Fruit fly (Drosophila melanogaster) whole organism, embryonic: ENCODE measurements around the gene CG7362.

Experiments
- Aef1 ChIP-seq: fragments of 200-800 bp; sonication (Bioruptor generic); IDR thresholded peaks from 3 replicates; pipeline ENCODE4 v1.3.6; 2022; ENCODE audit warnings: missing biosample characterization, missing genetic modification characterization
- CG10321 ChIP-seq: fragments of 200-800 bp; sonication (Bioruptor generic); IDR thresholded peaks from 2 replicates; pipeline ENCODE4 v1.3.6; 2022; ENCODE audit warnings: missing biosample characterization, missing genetic modification characterization
- CG11456 ChIP-seq: fragments of 200-800 bp; sonication (Bioruptor generic); IDR thresholded peaks from 3 replicates; pipeline ENCODE4 v1.3.6; 2022; ENCODE audit warnings: missing biosample characterization, missing genetic modification characterization
- CG13775 ChIP-seq: fragments of 200-800 bp; sonication (Bioruptor generic); optimal IDR thresholded peaks from 3 replicates; lab custom pipeline; 2017; ENCODE audit warnings: missing biosample characterization, mild to moderate bottlenecking, missing genetic modification characterization
- CG16863 ChIP-seq: fragments of 200-800 bp; sonication (Bioruptor generic); optimal IDR thresholded peaks from 3 replicates; lab custom pipeline; 2016; ENCODE audit warnings: missing biosample characterization, missing genetic modification characterization
- CG18599 ChIP-seq: fragments of 200-800 bp; sonication (Bioruptor generic); optimal IDR thresholded peaks from 3 replicates; lab custom pipeline; 2017; ENCODE audit warnings: missing biosample characterization, missing genetic modification characterization, mild to moderate bottlenecking, moderate library complexity, missing genetic modification reagents
- CG2116 ChIP-seq: fragments of 200-800 bp; sonication (Bioruptor generic); optimal IDR thresholded peaks from 3 replicates; lab custom pipeline; 2018; ENCODE audit warnings: missing biosample characterization, mild to moderate bottlenecking, missing genetic modification characterization
- CG2129 ChIP-seq: fragments of 200-800 bp; sonication (Bioruptor generic); IDR thresholded peaks from 2 replicates; pipeline ENCODE4 v1.3.6; 2022; ENCODE audit warnings: missing biosample characterization, missing genetic modification characterization; ENCODE audit not compliant: partially characterized antibody
- CG2875 ChIP-seq: fragments of 200-800 bp; sonication (Bioruptor generic); optimal IDR thresholded peaks from 2 replicates; lab custom pipeline; 2017; ENCODE audit warnings: missing biosample characterization, mild to moderate bottlenecking, missing genetic modification characterization, missing genetic modification reagents
- CG31224 ChIP-seq: fragments of 200-800 bp; sonication (Bioruptor generic); IDR thresholded peaks from 2 replicates; pipeline ENCODE4 v1.3.6; 2022; ENCODE audit warnings: missing biosample characterization, missing genetic modification characterization
- CG3726 ChIP-seq: fragments of 200-800 bp; sonication (Bioruptor generic); IDR thresholded peaks from 3 replicates; pipeline ENCODE4, ENCODE4 v1.3.6; 2022; ENCODE audit warnings: missing biosample characterization, missing genetic modification characterization
- CG3995 ChIP-seq: fragments of 200-800 bp; sonication (Bioruptor generic); optimal IDR thresholded peaks from 3 replicates; lab custom pipeline; 2016; ENCODE audit warnings: missing biosample characterization, missing genetic modification characterization
- CG42726 ChIP-seq: fragments of 200-800 bp; sonication (Bioruptor generic); IDR thresholded peaks from 2 replicates; pipeline ENCODE4 v1.3.6; 2022; ENCODE audit warnings: missing biosample characterization, missing genetic modification characterization; ENCODE audit not compliant: partially characterized antibody
- CG6254 ChIP-seq: fragments of 200-800 bp; sonication (Bioruptor generic); optimal IDR thresholded peaks from 3 replicates; lab custom pipeline; 2017; ENCODE audit warnings: mild to moderate bottlenecking, missing biosample characterization, missing genetic modification reagents, missing genetic modification characterization
- CG7745 ChIP-seq: fragments of 200-800 bp; sonication (Bioruptor generic); optimal IDR thresholded peaks from 2 replicates; lab custom pipeline; 2018; ENCODE audit warnings: missing biosample characterization, mild to moderate bottlenecking, missing genetic modification characterization, moderate library complexity
- CG8765 ChIP-seq: fragments of 200-800 bp; sonication (Bioruptor generic); IDR thresholded peaks from 2 replicates; pipeline ENCODE4 v1.3.6; 2022; ENCODE audit warnings: missing biosample characterization, missing genetic modification characterization
- CG9876 ChIP-seq: fragments of 200-800 bp; sonication (Bioruptor generic); optimal IDR thresholded peaks from 2 replicates; lab custom pipeline; 2016; ENCODE audit warnings: missing biosample characterization, missing genetic modification characterization
- D ChIP-seq, 2 experiments: fragments of 200-800 bp in 1 of 2; fragments of >200 bp in 1 of 2; sonication (Bioruptor generic) in 1 of 2; optimal IDR thresholded peaks; 2 replicates in 1 of 2; 3 replicates in 1 of 2; lab custom pipeline; 2017; ENCODE audit warnings: mild to moderate bottlenecking in 1 of 2, missing biosample characterization in 1 of 2, missing genetic modification characterization in 1 of 2, missing genetic modification reagents in 1 of 2
- Dip2 ChIP-seq: fragments of 200-800 bp; sonication (Bioruptor generic); IDR thresholded peaks from 2 replicates; pipeline ENCODE4 v1.3.6; 2022; ENCODE audit warnings: missing biosample characterization, missing genetic modification characterization
- Doc3 ChIP-seq: fragments of 200-800 bp; sonication (Bioruptor generic); IDR thresholded peaks from 3 replicates; pipeline ENCODE4 v1.3.6; 2022; ENCODE audit warnings: missing biosample characterization, missing genetic modification characterization; ENCODE audit not compliant: partially characterized antibody
- Dref ChIP-seq: fragments of 200-800 bp; sonication (Bioruptor generic); IDR thresholded peaks from 2 replicates; pipeline ENCODE4 v1.3.6; 2022; ENCODE audit warnings: missing biosample characterization, missing genetic modification characterization
- Drgx ChIP-seq: fragments of 200-800 bp; sonication (Bioruptor generic); IDR thresholded peaks from 2 replicates; pipeline ENCODE4 v1.3.6; 2022; ENCODE audit warnings: missing biosample characterization, missing genetic modification characterization
- Fer2 ChIP-seq: fragments of 200-800 bp; sonication (Bioruptor generic); optimal IDR thresholded peaks from 2 replicates; lab custom pipeline; 2018; ENCODE audit warnings: missing biosample characterization, mild to moderate bottlenecking, missing genetic modification characterization, moderate library complexity
- Hr51 ChIP-seq, 2 experiments: fragments of 200-800 bp; sonication (Bioruptor generic); optimal IDR thresholded peaks; 2 replicates in 1 of 2; 3 replicates in 1 of 2; lab custom pipeline; 2016 to 2018; ENCODE audit warnings: missing biosample characterization in 2 of 2, missing genetic modification characterization in 2 of 2, mild to moderate bottlenecking in 1 of 2, moderate library complexity in 1 of 2
- Max ChIP-seq: fragments of 200-800 bp; sonication (Bioruptor generic); optimal IDR thresholded peaks from 2 replicates; lab custom pipeline; 2016; ENCODE audit warnings: missing biosample characterization, mild to moderate bottlenecking, missing genetic modification characterization
- NfI ChIP-seq: fragments of 200-800 bp; sonication (Bioruptor generic); optimal IDR thresholded peaks from 3 replicates; lab custom pipeline; 2018; ENCODE audit warnings: missing biosample characterization, mild to moderate bottlenecking, missing genetic modification characterization, moderate library complexity
- Oli ChIP-seq: fragments of 200-800 bp; sonication (Bioruptor generic); optimal IDR thresholded peaks from 2 replicates; lab custom pipeline; 2018; ENCODE audit warnings: missing biosample characterization, mild to moderate bottlenecking, missing genetic modification characterization, moderate library complexity
- PHDP ChIP-seq: fragments of 200-800 bp; sonication (Bioruptor generic); optimal IDR thresholded peaks from 3 replicates; lab custom pipeline; 2018; ENCODE audit warnings: missing biosample characterization, mild to moderate bottlenecking, missing genetic modification characterization, moderate library complexity
- Sox102F ChIP-seq: fragments of 200-800 bp; sonication (Bioruptor generic); optimal IDR thresholded peaks from 2 replicates; lab custom pipeline; 2018; ENCODE audit warnings: missing biosample characterization, mild to moderate bottlenecking, missing genetic modification characterization, moderate library complexity
- Ssrp ChIP-seq: fragments of 200-800 bp; sonication (Bioruptor generic); optimal IDR thresholded peaks from 2 replicates; lab custom pipeline; 2018; ENCODE audit warnings: missing biosample characterization, mild to moderate bottlenecking, missing genetic modification characterization, moderate library complexity
- ara ChIP-seq: fragments of 200-800 bp; sonication (Bioruptor generic); IDR thresholded peaks from 2 replicates; pipeline ENCODE4 v1.3.6; 2022; ENCODE audit warnings: missing biosample characterization, missing genetic modification characterization
- ato ChIP-seq: fragments of 200-800 bp; sonication (Bioruptor generic); IDR thresholded peaks from 2 replicates; pipeline ENCODE4 v1.3.6; 2022; ENCODE audit warnings: missing biosample characterization, missing genetic modification characterization; ENCODE audit not compliant: partially characterized antibody
- cas ChIP-seq: fragments of 200-800 bp; sonication (Bioruptor generic); IDR thresholded peaks from 2 replicates; pipeline ENCODE4 v1.3.6; 2022; ENCODE audit warnings: missing biosample characterization, missing genetic modification characterization
- cg ChIP-seq: fragments of 200-800 bp; sonication (Bioruptor generic); optimal IDR thresholded peaks from 3 replicates; lab custom pipeline; 2019; ENCODE audit warnings: missing biosample characterization, mild to moderate bottlenecking, missing genetic modification characterization, moderate library complexity
- croc ChIP-seq: fragments of 200-800 bp; sonication (Bioruptor generic); conservative IDR thresholded peaks from 3 replicates; pipeline ENCODE4 v1.3.6; 2022; ENCODE audit warnings: missing biosample characterization, missing genetic modification characterization
- ems ChIP-seq: fragments of 200-800 bp; sonication (Bioruptor generic); optimal IDR thresholded peaks from 3 replicates; lab custom pipeline; 2016; ENCODE audit warnings: missing biosample characterization, missing genetic modification characterization
- ewg ChIP-seq: fragments of 200-800 bp; sonication (Bioruptor generic); optimal IDR thresholded peaks from 3 replicates; lab custom pipeline; 2017; ENCODE audit warnings: mild to moderate bottlenecking, missing biosample characterization, missing genetic modification reagents, missing genetic modification characterization
- exex ChIP-seq: fragments of 200-800 bp; sonication (Bioruptor generic); optimal IDR thresholded peaks from 4 replicates; lab custom pipeline; 2018; ENCODE audit warnings: missing biosample characterization, mild to moderate bottlenecking, missing genetic modification characterization, moderate library complexity
- fd3F ChIP-seq: fragments of 200-800 bp; sonication (Bioruptor generic); optimal IDR thresholded peaks from 2 replicates; lab custom pipeline; 2018; ENCODE audit warnings: missing biosample characterization, mild to moderate bottlenecking, missing genetic modification characterization, moderate library complexity
- fd64A ChIP-seq: fragments of 200-800 bp; sonication (Bioruptor generic); optimal IDR thresholded peaks from 3 replicates; lab custom pipeline; 2018; ENCODE audit warnings: missing biosample characterization, mild to moderate bottlenecking, missing genetic modification characterization
- grau ChIP-seq: fragments of 200-800 bp; optimal IDR thresholded peaks from 3 replicates; lab custom pipeline; 2019; ENCODE audit warnings: missing biosample characterization, mild to moderate bottlenecking, missing genetic modification characterization, moderate library complexity
- hth ChIP-seq: fragments of >200 bp; optimal IDR thresholded peaks from 2 replicates; lab custom pipeline; 2017; ENCODE audit warnings: inconsistent platforms
- insv ChIP-seq, 2 experiments: fragments of 200-800 bp; sonication (Bioruptor generic); optimal IDR thresholded peaks; 3 replicates each; lab custom pipeline; 2016 to 2018; ENCODE audit warnings: missing biosample characterization in 2 of 2, missing genetic modification characterization in 2 of 2
- kah ChIP-seq: fragments of 200-800 bp; sonication (Bioruptor generic); optimal IDR thresholded peaks from 2 replicates; lab custom pipeline; 2018; ENCODE audit warnings: missing biosample characterization, mild to moderate bottlenecking, missing genetic modification characterization
- lbe ChIP-seq: fragments of 200-800 bp; sonication (Bioruptor generic); optimal IDR thresholded peaks from 2 replicates; lab custom pipeline; 2016; ENCODE audit warnings: missing biosample characterization, mild to moderate bottlenecking, missing genetic modification characterization
- peb ChIP-seq: fragments of 200-800 bp; sonication (Bioruptor generic); IDR thresholded peaks from 2 replicates; pipeline ENCODE4 v1.3.6; 2022; ENCODE audit warnings: missing biosample characterization, missing genetic modification characterization
- pnt ChIP-seq: fragments of 200-800 bp; sonication (Bioruptor generic); optimal IDR thresholded peaks from 3 replicates; lab custom pipeline; 2016; ENCODE audit warnings: missing biosample characterization, missing genetic modification characterization
- pzg ChIP-seq: fragments of 200-800 bp; sonication (Bioruptor generic); optimal IDR thresholded peaks from 3 replicates; lab custom pipeline; 2018; ENCODE audit warnings: missing biosample characterization, mild to moderate bottlenecking, missing genetic modification characterization, moderate library complexity
- run ChIP-seq: fragments of 200-800 bp; sonication (Bioruptor generic); optimal IDR thresholded peaks from 3 replicates; lab custom pipeline; 2018; ENCODE audit warnings: missing biosample characterization, mild to moderate bottlenecking, missing genetic modification characterization
- sc ChIP-seq, 3 experiments: fragments of >200 bp in 2 of 3; fragments of 200-800 bp in 1 of 3; sonication (Bioruptor generic) in 1 of 3; optimal IDR thresholded peaks; 2 replicates in 2 of 3; 3 replicates in 1 of 3; lab custom pipeline; 2017; ENCODE audit warnings: mild to moderate bottlenecking in 1 of 3, missing biosample characterization in 1 of 3, missing genetic modification characterization in 1 of 3, missing genetic modification reagents in 1 of 3

Gene CG7362

dm6 chr3R:14706354-14706753 lies 47.9 kb downstream of the CG7362 start (continued):
- TF ChIP-seq exex (tag; lab: Kevin White, UChicago) (no peak), CG6254 (GFP tag; lab: Kevin White, UChicago) (no peak), cg (GFP tag; lab: Kevin White, UChicago) (no peak), CG10321 (peak; percentile 36; the same call in 1 of the 2 replicates), Dip2 (GFP tag; lab: Robert Waterston, UW) (no peak), Sox102F (GFP tag; lab: Kevin White, UChicago) (peak; percentile 55), hth (lab: Kevin White, UChicago) (no peak), Oli (tag; lab: Kevin White, UChicago) (peak; percentile 31), Aef1 (no peak), grau (peak; percentile 19), CG2116 (GFP tag; lab: Kevin White, UChicago) (peak; percentile 6), pnt (no peak), CG2129 (GFP tag; lab: Robert Waterston, UW) (no peak), CG2875 (GFP tag; lab: Kevin White, UChicago) (no peak), CG31224 (no peak), fd64A (no peak), CG8765 (GFP tag; lab: Robert Waterston, UW) (no peak), ewg (GFP tag; lab: Kevin White, UChicago) (no peak), NfI (GFP tag; lab: Kevin White, UChicago) (no peak), CG13775 (GFP tag; lab: Kevin White, UChicago) (no peak), Doc3 (no peak), CG16863 (GFP tag; lab: Kevin White, UChicago) (no peak), PHDP (tag; lab: Kevin White, UChicago) (peak; percentile 14), pzg (GFP tag; lab: Kevin White, UChicago) (no peak), kah (GFP tag; lab: Kevin White, UChicago) (no peak), croc (GFP tag; lab: Robert Waterston, UW) (no peak), fd3F (GFP tag; lab: Kevin White, UChicago) (no peak), ato (no peak), Drgx (peak; percentile 40; the same call in 1 of the 2 replicates), CG42726 (no peak), lbe (no peak), D (optimal IDR thresholded peaks at IDR 0.05; lab: Kevin White, UChicago) (no peak), D (GFP tag; optimal IDR thresholded peaks at IDR 0.05; lab: Kevin White, UChicago) (no peak), cas (GFP tag; lab: Robert Waterston, UW) (no peak), CG18599 (no peak), CG9876 (GFP tag; lab: Kevin White, UChicago) (no peak), CG7745 (tag; lab: Kevin White, UChicago) (no peak), sc (optimal IDR thresholded peaks at IDR 0.05; lab: Kevin White, UChicago) (no peak), sc (GFP tag; optimal IDR thresholded peaks at IDR 0.05; lab: Kevin White, UChicago) (no peak), Hr51 (GFP tag; optimal IDR thresholded peaks at IDR 0.05; lab: Kevin White, UChicago) (peak in 1 of 2 experiments; percentile 52), Fer2 (no peak), CG3995 (GFP tag; lab: Kevin White, UChicago) (no peak), peb (GFP tag; lab: Robert Waterston, UW) (no peak), Ssrp (no peak), insv (GFP tag; optimal IDR thresholded peaks at IDR 0.05; lab: Kevin White, UChicago) (no peak), run (tag; lab: Kevin White, UChicago) (no peak), CG3726 (GFP tag; lab: Robert Waterston, UW) (no peak), Max (GFP tag; lab: Kevin White, UChicago) (no peak), CG11456 (GFP tag; lab: Robert Waterston, UW) (no peak), ara (GFP tag; lab: Robert Waterston, UW) (no peak), ems (GFP tag; lab: Kevin White, UChicago) (no peak), Dref (GFP tag; lab: Robert Waterston, UW) (no peak)
